Worm (Caenorhabditis elegans) whole organism, L2 larva: Measurements from ENCODE around the gene C49F5.3.

Source experiments
- elt-1 ChIP-seq: fragments of 150-350 bp; optimal IDR thresholded peaks from 2 replicates; lab custom pipeline; 2014; ENCODE audit warnings: missing biosample characterization, missing genetic modification characterization
- elt-3 ChIP-seq: sonication (generic microtip); optimal IDR thresholded peaks from 2 replicates; lab custom pipeline; 2017; ENCODE audit warnings: missing biosample characterization, missing genetic modification characterization
- lin-39 ChIP-seq: fragments of 150-350 bp; optimal IDR thresholded peaks from 2 replicates; lab custom pipeline; 2014; ENCODE audit warnings: missing biosample characterization, missing genetic modification reagents, missing genetic modification characterization
- nhr-237 ChIP-seq: fragments of 150-350 bp; optimal IDR thresholded peaks from 2 replicates; lab custom pipeline; 2014; ENCODE audit warnings: missing biosample characterization, missing genetic modification characterization
- nhr-77 ChIP-seq: fragments of 150-350 bp; optimal IDR thresholded peaks from 2 replicates; lab custom pipeline; 2014; ENCODE audit warnings: missing biosample characterization, missing genetic modification characterization
- peb-1 ChIP-seq: fragments of 150-350 bp; optimal IDR thresholded peaks from 2 replicates; lab custom pipeline; 2014; ENCODE audit warnings: missing biosample characterization, missing genetic modification characterization
- unc-39 ChIP-seq: fragments of 150-350 bp; optimal IDR thresholded peaks from 2 replicates; lab custom pipeline; 2014; ENCODE audit warnings: missing biosample characterization, missing genetic modification characterization

ce11 chrX:11952129-11952528 lies 31.3 kb downstream of the C49F5.3 start:
- no peak for TF ChIP-seq nhr-77 (tag; lab: Kevin White, UChicago)
- TF ChIP-seq lin-39, result no peak
- TF ChIP-seq nhr-237 (tag; lab: Kevin White, UChicago), result no peak
- no peak for TF ChIP-seq peb-1 (tag; lab: Kevin White, UChicago)
- no peak for TF ChIP-seq elt-1 (tag; lab: Kevin White, UChicago)
- TF ChIP-seq elt-3 (tag; lab: Kevin White, UChicago), result no peak
- no peak for TF ChIP-seq unc-39 (tag; lab: Kevin White, UChicago)
